Fruit fly (Drosophila melanogaster) whole organism, prepupa: ENCODE data around the gene STUB1.
A peak's percentile ranks its signal among the peaks of the same experiment; 100 is the strongest.

ENCODE experiments used
- CG15336 ChIP-seq: fragments of 200-800 bp; sonication (Bioruptor generic); IDR thresholded peaks from 2 replicates; pipeline ENCODE4 v1.3.6; 2022; ENCODE audit warnings: missing biosample characterization, missing genetic modification characterization
- CG6163 ChIP-seq: fragments of 200-800 bp; sonication (Bioruptor generic); IDR thresholded peaks from 3 replicates; pipeline ENCODE4 v1.3.6; 2022; ENCODE audit warnings: missing biosample characterization, missing genetic modification characterization
- Eip93F ChIP-seq: fragments of 200-800 bp; sonication (Bioruptor generic); optimal IDR thresholded peaks from 2 replicates; lab custom pipeline; 2016; ENCODE audit warnings: missing biosample characterization, mild to moderate bottlenecking, missing genetic modification characterization
- esn ChIP-seq: fragments of 200-800 bp; sonication (Bioruptor generic); optimal IDR thresholded peaks from 2 replicates; lab custom pipeline; 2016; ENCODE audit warnings: missing biosample characterization, mild to moderate bottlenecking, missing genetic modification characterization, moderate library complexity
- lz ChIP-seq: fragments of 200-800 bp; sonication (Bioruptor generic); optimal IDR thresholded peaks from 3 replicates; lab custom pipeline; 2016; ENCODE audit warnings: missing biosample characterization, missing genetic modification characterization

Gene STUB1

DNA sequence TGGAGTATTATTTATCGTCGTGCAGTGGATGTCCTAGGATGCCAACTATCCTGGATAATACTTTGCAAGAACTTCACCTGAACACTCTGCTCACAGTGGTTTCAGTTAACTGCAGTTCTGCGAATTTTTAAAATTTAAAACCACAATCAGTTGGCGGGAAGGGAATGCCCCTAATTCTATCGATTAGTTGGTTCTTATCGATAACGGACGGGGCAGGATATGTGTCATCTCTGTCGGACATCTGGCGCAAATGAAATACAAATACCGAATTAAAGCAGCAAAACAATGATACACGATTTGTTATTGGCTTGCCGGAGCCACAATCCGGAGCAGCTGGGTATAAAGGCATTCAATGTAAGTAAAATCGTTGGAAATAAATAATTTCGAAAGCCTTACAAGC is 45.7 kb downstream of the STUB1 start, which contains the start of gene Grip75:
Gene Grip75 (plus strand): TSS at position 223 of the 400 bp plus-strand sequence.
- TF ChIP-seq CG6163 = no peak

DNA sequence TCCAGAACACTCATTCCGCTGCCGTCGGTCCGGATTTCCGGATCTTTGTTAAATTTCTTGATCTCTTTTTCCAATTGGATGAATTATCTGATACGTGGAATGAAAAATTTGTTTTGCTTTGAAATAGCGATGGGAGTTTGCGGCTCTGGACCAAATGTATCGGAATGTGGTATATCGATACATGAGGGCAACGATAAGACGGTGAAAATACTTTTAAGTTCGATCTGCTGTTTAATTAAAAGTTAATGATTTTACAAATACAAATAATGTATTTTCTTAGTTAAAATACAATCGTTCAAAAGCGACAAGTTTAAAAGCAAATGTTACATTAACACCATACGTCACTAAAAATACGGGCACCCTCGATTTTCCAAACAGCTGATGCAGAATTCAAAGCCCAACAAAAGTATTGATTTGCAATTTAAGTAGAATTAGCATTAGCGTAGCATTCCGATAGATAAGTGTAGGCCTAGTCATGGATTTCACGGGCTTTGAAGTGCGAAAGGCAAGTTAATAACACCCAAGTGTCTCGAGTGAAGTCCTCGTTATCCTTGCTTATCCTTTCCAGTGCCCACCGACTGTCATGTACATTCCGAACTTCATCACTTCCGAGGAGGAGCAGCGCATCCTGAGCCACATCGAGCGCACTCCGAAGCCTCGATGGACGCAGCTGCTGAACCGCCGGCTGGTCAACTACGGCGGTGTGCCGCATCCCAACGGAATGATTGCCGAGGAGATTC is 51.3 kb downstream of the STUB1 start, which contains the start of the genes Cog4 and CG6144:
Gene Cog4 (minus strand): TSS at position 139 of the 740 bp plus-strand sequence.
Gene CG6144 (plus strand): TSS at position 211 of the 740 bp plus-strand sequence.
- TF ChIP-seq esn (GFP tag; lab: Kevin White, UChicago) (peak; percentile 45), Eip93F (peak; percentile 47), CG15336 (no peak), lz (GFP tag; lab: Kevin White, UChicago) (peak; percentile 70)
